Fruit fly (Drosophila melanogaster) whole organism, embryonic: ENCODE measurements around the gene CG10467.

Source experiments
- BEAF-32 ChIP-seq: fragments of 200-800 bp; sonication (Bioruptor generic); optimal IDR thresholded peaks from 3 replicates; lab custom pipeline; 2017; ENCODE audit warnings: missing biosample characterization, missing genetic modification characterization, mild to moderate bottlenecking, moderate library complexity, missing genetic modification reagents
- Bgb ChIP-seq: fragments of 200-800 bp; sonication (Bioruptor generic); IDR thresholded peaks from 2 replicates; pipeline ENCODE4 v1.3.6; 2022; ENCODE audit warnings: missing biosample characterization, missing genetic modification characterization; ENCODE audit not compliant: partially characterized antibody
- CG10267 ChIP-seq: fragments of 200-800 bp; sonication (Bioruptor generic); optimal IDR thresholded peaks from 2 replicates; lab custom pipeline; 2018; ENCODE audit warnings: missing biosample characterization, mild to moderate bottlenecking, missing genetic modification characterization, moderate library complexity
- CG10366 ChIP-seq: fragments of 200-800 bp; sonication (Bioruptor generic); IDR thresholded peaks from 2 replicates; pipeline ENCODE4 v1.3.6; 2022; ENCODE audit warnings: missing biosample characterization, missing genetic modification characterization
- CG12391 ChIP-seq: fragments of 200-800 bp; sonication (Bioruptor generic); optimal IDR thresholded peaks from 3 replicates; lab custom pipeline; 2018; ENCODE audit warnings: missing biosample characterization, mild to moderate bottlenecking, missing genetic modification characterization, moderate library complexity
- CG12659 ChIP-seq: fragments of 200-800 bp; sonication (Bioruptor generic); optimal IDR thresholded peaks from 3 replicates; lab custom pipeline; 2017; ENCODE audit warnings: mild to moderate bottlenecking, missing biosample characterization, missing genetic modification reagents, missing genetic modification characterization
- CG17612 ChIP-seq: fragments of 200-800 bp; sonication (Bioruptor generic); IDR thresholded peaks from 2 replicates; pipeline ENCODE4 v1.3.6; 2022; ENCODE audit warnings: missing biosample characterization, missing genetic modification characterization
- CG2120 ChIP-seq: fragments of 200-800 bp; sonication (Bioruptor generic); optimal IDR thresholded peaks from 3 replicates; lab custom pipeline; 2016; ENCODE audit warnings: missing biosample characterization, missing genetic modification characterization
- CG2129 ChIP-seq: fragments of 200-800 bp; sonication (Bioruptor generic); IDR thresholded peaks from 2 replicates; pipeline ENCODE4 v1.3.6; 2022; ENCODE audit warnings: missing biosample characterization, missing genetic modification characterization; ENCODE audit not compliant: partially characterized antibody
- CG2712 ChIP-seq: fragments of 200-800 bp; optimal IDR thresholded peaks from 3 replicates; lab custom pipeline; 2019; ENCODE audit warnings: missing biosample characterization, mild to moderate bottlenecking, missing genetic modification characterization, moderate library complexity
- CG2889 ChIP-seq: fragments of 200-800 bp; sonication (Bioruptor generic); IDR thresholded peaks from 3 replicates; pipeline ENCODE4 v1.3.6; 2022; ENCODE audit warnings: missing biosample characterization, missing genetic modification characterization
- CG31224 ChIP-seq: fragments of 200-800 bp; sonication (Bioruptor generic); IDR thresholded peaks from 2 replicates; pipeline ENCODE4 v1.3.6; 2022; ENCODE audit warnings: missing biosample characterization, missing genetic modification characterization
- CG34224 ChIP-seq: fragments of 200-800 bp; sonication (Bioruptor generic); IDR thresholded peaks from 3 replicates; pipeline ENCODE4 v1.3.6; 2022; ENCODE audit warnings: missing biosample characterization, missing genetic modification characterization; ENCODE audit not compliant: partially characterized antibody
- CG7963 ChIP-seq: fragments of 200-800 bp; sonication (Bioruptor generic); IDR thresholded peaks from 3 replicates; pipeline ENCODE4 v1.3.6; 2022; ENCODE audit warnings: missing biosample characterization, missing genetic modification characterization; ENCODE audit not compliant: partially characterized antibody
- CG8359 ChIP-seq: fragments of 200-800 bp; sonication (Bioruptor generic); optimal IDR thresholded peaks from 2 replicates; lab custom pipeline; 2017; ENCODE audit warnings: missing biosample characterization, mild to moderate bottlenecking, missing genetic modification characterization, borderline replicate concordance
- CrebB ChIP-seq: fragments of 200-800 bp; sonication (Bioruptor generic); optimal IDR thresholded peaks from 3 replicates; lab custom pipeline; 2018; ENCODE audit warnings: missing biosample characterization, mild to moderate bottlenecking, missing genetic modification characterization
- E2f2 ChIP-seq: fragments of 200-800 bp; sonication (Bioruptor generic); IDR thresholded peaks from 2 replicates; pipeline ENCODE4 v1.3.6; 2022; ENCODE audit warnings: missing biosample characterization, missing genetic modification characterization
- H15 ChIP-seq: fragments of 200-800 bp; sonication (Bioruptor generic); IDR thresholded peaks from 3 replicates; pipeline ENCODE4 v1.3.6; 2022; ENCODE audit warnings: missing biosample characterization, missing genetic modification characterization
- Hsf ChIP-seq: fragments of 200-800 bp; sonication (Bioruptor generic); optimal IDR thresholded peaks from 3 replicates; lab custom pipeline; 2016; ENCODE audit warnings: missing biosample characterization, missing genetic modification characterization
- Jarid2 ChIP-seq: fragments of 200-800 bp; sonication (Bioruptor generic); optimal IDR thresholded peaks from 3 replicates; lab custom pipeline; 2017; ENCODE audit warnings: mild to moderate bottlenecking, missing biosample characterization, missing genetic modification reagents, missing genetic modification characterization
- Max ChIP-seq: fragments of 200-800 bp; sonication (Bioruptor generic); optimal IDR thresholded peaks from 2 replicates; lab custom pipeline; 2016; ENCODE audit warnings: missing biosample characterization, mild to moderate bottlenecking, missing genetic modification characterization
- Myb ChIP-seq: fragments of 200-800 bp; sonication (Bioruptor generic); optimal IDR thresholded peaks from 2 replicates; lab custom pipeline; 2016; ENCODE audit warnings: missing biosample characterization, missing genetic modification characterization
- Opbp ChIP-seq: fragments of 200-800 bp; sonication (Bioruptor generic); IDR thresholded peaks from 3 replicates; pipeline ENCODE4 v1.3.6; 2022; ENCODE audit warnings: missing biosample characterization, missing genetic modification characterization; ENCODE audit not compliant: partially characterized antibody
- Scr ChIP-seq: fragments of 200-800 bp; sonication (Bioruptor generic); IDR thresholded peaks from 2 replicates; pipeline ENCODE4 v1.3.6; 2022; ENCODE audit warnings: missing biosample characterization, missing genetic modification characterization; ENCODE audit not compliant: partially characterized antibody
- Sin3A ChIP-seq: fragments of >200 bp; optimal IDR thresholded peaks from 2 replicates; lab custom pipeline; 2018
- Sox100B ChIP-seq: fragments of 200-800 bp; sonication (Bioruptor generic); optimal IDR thresholded peaks from 3 replicates; lab custom pipeline; 2018; ENCODE audit warnings: missing biosample characterization, mild to moderate bottlenecking, missing genetic modification characterization
- Usf ChIP-seq: fragments of 200-800 bp; sonication (Bioruptor generic); optimal IDR thresholded peaks from 2 replicates; lab custom pipeline; 2017; ENCODE audit warnings: missing genotype, missing biosample characterization, missing genetic modification characterization
- Xbp1 ChIP-seq: fragments of 200-800 bp; sonication (Bioruptor generic); optimal IDR thresholded peaks from 3 replicates; lab custom pipeline; 2016; ENCODE audit warnings: missing biosample characterization, mild to moderate bottlenecking, missing genetic modification characterization
- amos ChIP-seq: fragments of 200-800 bp; sonication (Bioruptor generic); IDR thresholded peaks from 2 replicates; pipeline ENCODE4 v1.3.6; 2022; ENCODE audit warnings: missing biosample characterization, missing genetic modification characterization; ENCODE audit not compliant: partially characterized antibody
- ato ChIP-seq: fragments of 200-800 bp; sonication (Bioruptor generic); IDR thresholded peaks from 2 replicates; pipeline ENCODE4 v1.3.6; 2022; ENCODE audit warnings: missing biosample characterization, missing genetic modification characterization; ENCODE audit not compliant: partially characterized antibody
- bbx ChIP-seq: fragments of 200-800 bp; sonication (Bioruptor generic); IDR thresholded peaks from 2 replicates; pipeline ENCODE4 v1.3.6; 2022; ENCODE audit warnings: missing biosample characterization, missing genetic modification characterization; ENCODE audit not compliant: partially characterized antibody
- cas ChIP-seq: fragments of 200-800 bp; sonication (Bioruptor generic); IDR thresholded peaks from 2 replicates; pipeline ENCODE4 v1.3.6; 2022; ENCODE audit warnings: missing biosample characterization, missing genetic modification characterization
- dm ChIP-seq: fragments of 200-800 bp; sonication (Bioruptor generic); optimal IDR thresholded peaks from 3 replicates; lab custom pipeline; 2016; ENCODE audit warnings: missing biosample characterization, missing genetic modification characterization
- grn ChIP-seq: fragments of 200-800 bp; sonication (Bioruptor generic); optimal IDR thresholded peaks from 3 replicates; lab custom pipeline; 2017; ENCODE audit warnings: missing biosample characterization, missing genetic modification characterization
- h ChIP-seq: fragments of >200 bp; optimal IDR thresholded peaks from 2 replicates; lab custom pipeline; 2017
- hbn ChIP-seq: fragments of 200-800 bp; sonication (Bioruptor generic); IDR thresholded peaks from 2 replicates; pipeline ENCODE4 v1.3.6; 2022; ENCODE audit warnings: missing biosample characterization, missing genetic modification characterization; ENCODE audit not compliant: partially characterized antibody
- hkb ChIP-seq, 2 experiments: fragments of 200-800 bp in 1 of 2; fragments of >200 bp in 1 of 2; sonication (Bioruptor generic) in 1 of 2; IDR thresholded peaks in 1 of 2; optimal IDR thresholded peaks in 1 of 2; 2 replicates each; pipeline versions ENCODE4 v1.3.6 to Lab custom; 2017 to 2022; ENCODE audit warnings: missing biosample characterization in 1 of 2, missing genetic modification characterization in 1 of 2
- mam ChIP-seq: fragments of 200-800 bp; sonication (Bioruptor generic); optimal IDR thresholded peaks from 3 replicates; lab custom pipeline; 2016; ENCODE audit warnings: missing biosample characterization, missing genetic modification characterization
- mirr ChIP-seq: fragments of 200-800 bp; sonication (Bioruptor generic); optimal IDR thresholded peaks from 3 replicates; lab custom pipeline; 2018; ENCODE audit warnings: missing biosample characterization, mild to moderate bottlenecking, missing genetic modification characterization
- mld ChIP-seq: fragments of 200-800 bp; sonication (Bioruptor generic); IDR thresholded peaks from 3 replicates; pipeline ENCODE4 v1.3.6; 2022; ENCODE audit warnings: missing biosample characterization, missing genetic modification characterization; ENCODE audit not compliant: partially characterized antibody
- nerfin-1 ChIP-seq: fragments of 200-800 bp; sonication (Bioruptor generic); optimal IDR thresholded peaks from 3 replicates; lab custom pipeline; 2019; ENCODE audit warnings: missing biosample characterization, mild to moderate bottlenecking, missing genetic modification characterization, moderate library complexity
- odd ChIP-seq: fragments of 200-800 bp; sonication (Bioruptor generic); optimal IDR thresholded peaks from 2 replicates; lab custom pipeline; 2017; ENCODE audit warnings: missing biosample characterization, mild to moderate bottlenecking, missing genetic modification characterization
- org-1 ChIP-seq: fragments of 200-800 bp; sonication (Bioruptor generic); optimal IDR thresholded peaks from 2 replicates; lab custom pipeline; 2017; ENCODE audit warnings: missing biosample characterization, missing genetic modification characterization
- peb ChIP-seq: fragments of 200-800 bp; sonication (Bioruptor generic); IDR thresholded peaks from 2 replicates; pipeline ENCODE4 v1.3.6; 2022; ENCODE audit warnings: missing biosample characterization, missing genetic modification characterization
- phol ChIP-seq: fragments of 200-800 bp; sonication (Bioruptor generic); optimal IDR thresholded peaks from 3 replicates; lab custom pipeline; 2018; ENCODE audit warnings: missing biosample characterization, mild to moderate bottlenecking, missing genetic modification characterization, moderate library complexity
- so ChIP-seq: fragments of 200-800 bp; sonication (Bioruptor generic); IDR thresholded peaks from 3 replicates; pipeline ENCODE4 v1.3.6; 2022; ENCODE audit warnings: missing biosample characterization, missing genetic modification characterization
- tap ChIP-seq: fragments of 200-800 bp; optimal IDR thresholded peaks from 3 replicates; lab custom pipeline; 2019; ENCODE audit warnings: missing biosample characterization, mild to moderate bottlenecking, missing genetic modification characterization, moderate library complexity
- tna ChIP-seq: fragments of 200-800 bp; sonication (Bioruptor generic); IDR thresholded peaks from 2 replicates; pipeline ENCODE4 v1.3.6; 2022; ENCODE audit warnings: missing biosample characterization, missing genetic modification characterization; ENCODE audit not compliant: partially characterized antibody
- toy ChIP-seq: fragments of 200-800 bp; sonication (Bioruptor generic); IDR thresholded peaks from 2 replicates; pipeline ENCODE4 v1.3.6; 2022; ENCODE audit warnings: missing biosample characterization, missing genetic modification characterization
- unc-4 ChIP-seq: fragments of 200-800 bp; sonication (Bioruptor generic); IDR thresholded peaks from 2 replicates; pipeline ENCODE4 v1.3.6; 2022; ENCODE audit warnings: missing biosample characterization, missing genetic modification characterization; ENCODE audit not compliant: partially characterized antibody

The CG10467 gene

DNA sequence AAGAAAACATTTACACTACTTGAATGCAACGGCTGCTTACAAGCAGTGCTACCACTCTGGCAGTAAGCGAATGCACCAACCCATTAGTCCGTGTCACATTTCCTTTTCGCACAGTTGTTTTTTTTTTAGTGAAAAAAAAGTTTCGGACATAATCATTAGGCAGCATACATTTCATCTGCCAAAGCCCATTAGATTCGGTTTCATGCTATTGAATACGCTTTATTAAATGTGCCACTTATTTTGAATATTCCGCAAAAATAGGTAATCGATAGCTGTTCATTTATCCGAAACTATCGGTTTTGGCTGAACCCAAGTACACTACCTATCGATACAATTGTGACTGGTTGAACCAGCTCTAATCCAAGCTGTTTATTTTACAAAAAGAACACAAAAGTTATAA lies 39.7 kb downstream of the CG10467 start, which contains the start of gene tant (continued):
- TF ChIP-seq CG31224 (GFP tag; lab: Robert Waterston, UW) (no peak), cas (GFP tag; lab: Robert Waterston, UW) (no peak), CrebB (tag; lab: Kevin White, UChicago) (no peak), h (lab: Kevin White, UChicago) (no peak), nerfin-1 (tag; lab: Kevin White, UChicago) (no peak), CG2712 (tag; lab: Kevin White, UChicago) (peak; percentile 22), amos (peak; percentile 92), CG2120 (peak; percentile 16), Usf (no peak), org-1 (GFP tag; lab: Kevin White, UChicago) (no peak), unc-4 (GFP tag; lab: Robert Waterston, UW) (peak; percentile 86), CG2129 (peak; percentile 84), Sox100B (GFP tag; lab: Kevin White, UChicago) (no peak), hkb (optimal IDR thresholded peaks at IDR 0.05; lab: Kevin White, UChicago) (peak; percentile 81), hkb (GFP tag; IDR thresholded peaks at IDR 0.05; lab: Robert Waterston, UW) (no peak), mam (peak; percentile 13), CG34224 (GFP tag; lab: Robert Waterston, UW) (peak; percentile 81), peb (GFP tag; lab: Robert Waterston, UW) (no peak), Sin3A (lab: Kevin White, UChicago) (peak; percentile 88), CG7963 (peak; percentile 72), grn (GFP tag; lab: Kevin White, UChicago) (no peak), Hsf (peak; percentile 6), so (GFP tag; lab: Robert Waterston, UW) (no peak), dm (GFP tag; lab: Kevin White, UChicago) (peak; percentile 27), mirr (GFP tag; lab: Kevin White, UChicago) (no peak), Xbp1 (GFP tag; lab: Kevin White, UChicago) (peak; percentile 11), odd (GFP tag; lab: Kevin White, UChicago) (no peak), bbx (GFP tag; lab: Robert Waterston, UW) (peak; percentile 85), E2f2 (peak; percentile 84), ato (GFP tag; lab: Robert Waterston, UW) (peak; percentile 86), hbn (peak; percentile 79), CG2889 (GFP tag; lab: Robert Waterston, UW) (no peak), tna (GFP tag; lab: Robert Waterston, UW) (peak; percentile 80), Bgb (peak; percentile 89), CG12659 (GFP tag; lab: Kevin White, UChicago) (peak; percentile 38), BEAF-32 (GFP tag; lab: Kevin White, UChicago) (peak; percentile 96), CG12391 (tag; lab: Kevin White, UChicago) (peak; percentile 24), Jarid2 (peak; percentile 15), tap (tag; lab: Kevin White, UChicago) (no peak), CG17612 (GFP tag; lab: Robert Waterston, UW) (no peak), Myb (GFP tag; lab: Kevin White, UChicago) (peak; percentile 100), CG10267 (tag; lab: Kevin White, UChicago) (peak; percentile 50), Opbp (GFP tag; lab: Robert Waterston, UW) (peak; percentile 90), H15 (GFP tag; lab: Robert Waterston, UW) (no peak), CG8359 (GFP tag; lab: Kevin White, UChicago) (no peak), Max (GFP tag; lab: Kevin White, UChicago) (peak; percentile 6), CG10366 (GFP tag; lab: Robert Waterston, UW) (no peak), toy (no peak), Scr (GFP tag; lab: Robert Waterston, UW) (peak; percentile 95), phol (tag; lab: Kevin White, UChicago) (peak; percentile 44), mld (GFP tag; lab: Robert Waterston, UW) (peak; percentile 79)
